Worm (Caenorhabditis elegans): ENCODE results near the gene tkr-3.

tkr-3 gene

DNA sequence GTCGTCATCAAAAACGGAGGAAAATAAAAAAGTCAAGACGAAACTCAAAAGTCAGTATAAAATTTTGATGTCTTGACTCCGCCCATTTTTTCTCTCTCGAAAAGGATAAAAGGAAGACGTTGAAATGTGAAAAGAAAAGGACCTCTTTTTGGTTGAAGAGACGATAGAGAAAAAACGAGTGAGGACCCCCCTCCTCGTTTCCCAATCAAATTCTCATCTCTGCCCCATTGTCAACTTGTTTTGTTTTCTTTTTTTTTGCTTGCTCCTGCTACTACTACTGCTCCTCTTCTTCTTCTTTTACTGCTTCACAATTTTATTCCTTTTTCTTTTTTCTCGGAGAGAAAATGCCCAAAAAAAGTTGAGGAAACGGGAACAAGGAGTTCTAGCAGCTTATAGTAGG is 15.9 kb upstream of the tkr-3 start:
- no peak for TF ChIP-seq R02D3.7 (tag; optimal IDR thresholded peaks at IDR 0.05)
- no peak for TF ChIP-seq hmg-11 (tag; optimal IDR thresholded peaks at IDR 0.05)
- TF ChIP-seq mdl-1 (tag; optimal IDR thresholded peaks at IDR 0.05): no peak
- no peak for TF ChIP-seq nhr-11 (tag; optimal IDR thresholded peaks at IDR 0.05)
- TF ChIP-seq egl-5 (tag; optimal IDR thresholded peaks at IDR 0.05): no peak
- no peak for TF ChIP-seq lsy-12 (tag; optimal IDR thresholded peaks at IDR 0.05)
- TF ChIP-seq unc-39 (tag; optimal IDR thresholded peaks at IDR 0.05): no peak
- no peak for TF ChIP-seq fkh-2 (tag; optimal IDR thresholded peaks at IDR 0.05)
- TF ChIP-seq nfya-1 (tag; optimal IDR thresholded peaks at IDR 0.05; ENCODE audit: insufficient read depth): peak; percentile 43
- peak; percentile 13 for TF ChIP-seq ama-1 (optimal IDR thresholded peaks at IDR 0.05)
- TF ChIP-seq ceh-28 (tag; optimal IDR thresholded peaks at IDR 0.05): no peak
- no peak for TF ChIP-seq ZK546.5 (tag; optimal IDR thresholded peaks at IDR 0.05)
- no peak for TF ChIP-seq snpc-4 (tag; optimal IDR thresholded peaks at IDR 0.05)
- TF ChIP-seq ceh-82 (tag; optimal IDR thresholded peaks at IDR 0.05): no peak
- peak; percentile 90 for TF ChIP-seq fkh-10 (GFP tag; optimal IDR thresholded peaks at IDR 0.05)
- no peak for TF ChIP-seq nhr-76 (tag; optimal IDR thresholded peaks at IDR 0.05)
- TF ChIP-seq ceh-9 (tag; optimal IDR thresholded peaks at IDR 0.05): no peak
- TF ChIP-seq mml-1 (tag; optimal IDR thresholded peaks at IDR 0.05): no peak
- TF ChIP-seq lin-39 (tag; optimal IDR thresholded peaks at IDR 0.05): peak; percentile 43

DNA sequence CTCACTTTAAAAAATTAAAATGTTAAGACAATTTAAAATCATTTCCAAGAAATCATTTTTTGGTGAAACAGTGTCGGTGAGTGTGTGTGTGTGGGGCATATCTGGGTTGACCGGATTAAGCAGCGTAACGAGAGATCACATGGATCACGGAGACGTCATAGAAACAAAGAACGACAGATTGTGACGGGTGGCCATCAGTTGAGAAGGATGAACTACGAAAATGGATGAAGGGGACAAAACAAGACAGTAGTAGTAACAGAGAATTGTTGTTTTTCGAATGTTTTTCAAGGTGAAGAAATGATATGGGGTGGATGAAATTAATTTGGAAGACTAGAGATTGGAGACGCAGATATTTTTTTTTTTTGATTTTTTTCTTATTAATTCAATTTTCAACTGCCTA is 14.6 kb upstream of the tkr-3 start:
- TF ChIP-seq lin-39 (tag; optimal IDR thresholded peaks at IDR 0.05) (no peak), hmg-11 (tag; optimal IDR thresholded peaks at IDR 0.05) (no peak), nhr-23 (tag; optimal IDR thresholded peaks at IDR 0.05) (peak; percentile 63), nhr-25 (tag; optimal IDR thresholded peaks at IDR 0.05) (peak; percentile 41)

- TF ChIP-seq eor-1 (tag; optimal IDR thresholded peaks at IDR 0.05) (no peak), ama-1 (optimal IDR thresholded peaks at IDR 0.05) (peak; percentile 5), nhr-25 (tag; optimal IDR thresholded peaks at IDR 0.05) (peak; percentile 59), nhr-23 (tag; optimal IDR thresholded peaks at IDR 0.05) (peak; percentile 25)
Observed at ce11 chrIV:5134798-5135197, 12.9 kb upstream of the tkr-3 start.

- TF ChIP-seq snpc-4 (tag; optimal IDR thresholded peaks at IDR 0.05) (no peak), lin-39 (tag; optimal IDR thresholded peaks at IDR 0.05) (no peak), fos-1 (tag; optimal IDR thresholded peaks at IDR 0.05) (no peak), ztf-4 (tag; optimal IDR thresholded peaks at IDR 0.05) (no peak), hmg-11 (tag; optimal IDR thresholded peaks at IDR 0.05) (no peak), pqm-1 (tag; optimal IDR thresholded peaks at IDR 0.05) (peak; percentile 68), lsy-12 (tag; optimal IDR thresholded peaks at IDR 0.05) (peak; percentile 1), nfya-1 (tag; optimal IDR thresholded peaks at IDR 0.05; ENCODE audit: insufficient read depth) (peak; percentile 46), nhr-77 (tag; optimal IDR thresholded peaks at IDR 0.05) (no peak), ztf-11 (tag; optimal IDR thresholded peaks at IDR 0.05) (no peak), mdl-1 (tag; optimal IDR thresholded peaks at IDR 0.05) (no peak), ceh-82 (tag; optimal IDR thresholded peaks at IDR 0.05) (no peak), ZK546.5 (tag; optimal IDR thresholded peaks at IDR 0.05) (no peak), egl-5 (tag; optimal IDR thresholded peaks at IDR 0.05) (peak; percentile 15), eor-1 (tag; optimal IDR thresholded peaks at IDR 0.05) (no peak), fkh-10 (GFP tag; optimal IDR thresholded peaks at IDR 0.05) (no peak), nhr-28 (tag; optimal IDR thresholded peaks at IDR 0.05) (no peak), nhr-25 (tag; optimal IDR thresholded peaks at IDR 0.05) (no peak), nhr-43 (tag; optimal IDR thresholded peaks at IDR 0.05; ENCODE audit: poor library complexity, severe bottlenecking) (no peak), ceh-28 (tag; optimal IDR thresholded peaks at IDR 0.05) (peak; percentile 21), elt-3 (tag; optimal IDR thresholded peaks at IDR 0.05) (peak in 1 of 3 experiments; percentile 11), nhr-12 (tag; optimal IDR thresholded peaks at IDR 0.05) (no peak), unc-62 (GFP tag; optimal IDR thresholded peaks at IDR 0.05) (no peak), sea-2 (GFP tag; optimal IDR thresholded peaks at IDR 0.05) (no peak), nhr-23 (tag; optimal IDR thresholded peaks at IDR 0.05) (peak; percentile 69), nhr-76 (tag; optimal IDR thresholded peaks at IDR 0.05) (no peak), zag-1 (tag; optimal IDR thresholded peaks at IDR 0.05) (no peak), R02D3.7 (tag; optimal IDR thresholded peaks at IDR 0.05) (no peak), lin-15B (tag; optimal IDR thresholded peaks at IDR 0.05) (no peak), jun-1 (tag; optimal IDR thresholded peaks at IDR 0.05) (no peak), fkh-2 (tag; optimal IDR thresholded peaks at IDR 0.05) (no peak), elt-2 (tag; optimal IDR thresholded peaks at IDR 0.05) (peak; percentile 39)
Observed at ce11 chrIV:5133791-5134370, 12.0 kb upstream of the tkr-3 start.
